Worm (Caenorhabditis elegans) whole organism, young adult: ENCODE data around the gene T12G3.2.

Experiments used
- B0035.1 ChIP-seq: sonication (generic microtip); optimal IDR thresholded peaks from 2 replicates; lab custom pipeline; 2016; ENCODE audit warnings: missing genetic modification characterization, mild to moderate bottlenecking, missing compliant biosample characterization, missing genotype, missing genetic modification reagents
- F39B2.1 ChIP-seq: fragments of 200-800 bp; sonication (Bioruptor generic); IDR thresholded peaks from 2 replicates; pipeline ENCODE4 v1.3.6; 2022; ENCODE audit warnings: missing genetic modification reagents, missing genetic modification characterization, missing compliant biosample characterization
- hrde-1 ChIP-seq: sonication (generic microtip); optimal IDR thresholded peaks from 2 replicates; lab custom pipeline; 2016; ENCODE audit warnings: missing genetic modification characterization, mild to moderate bottlenecking, missing compliant biosample characterization, moderate library complexity, missing genotype, missing genetic modification reagents, borderline replicate concordance
- snpc-4 ChIP-seq, 5 experiments: fragments of 150-350 bp in 1 of 5; sonication (generic microtip) in 4 of 5; optimal IDR thresholded peaks; 2 replicates each; lab custom pipeline; 2014 to 2018; ENCODE audit warnings: missing genetic modification characterization in 5 of 5, missing biosample characterization in 3 of 5, antibody characterized with exemption in 2 of 5, mild to moderate bottlenecking in 2 of 5, missing compliant biosample characterization in 2 of 5, missing genotype in 2 of 5, moderate library complexity in 2 of 5, missing genetic modification reagents in 1 of 5
- zfh-2 ChIP-seq: fragments of 200-800 bp; sonication (Bioruptor generic); conservative IDR thresholded peaks from 2 replicates; pipeline ENCODE4 v1.3.6; 2022; ENCODE audit warnings: missing genetic modification reagents, missing genetic modification characterization, missing compliant biosample characterization

DNA sequence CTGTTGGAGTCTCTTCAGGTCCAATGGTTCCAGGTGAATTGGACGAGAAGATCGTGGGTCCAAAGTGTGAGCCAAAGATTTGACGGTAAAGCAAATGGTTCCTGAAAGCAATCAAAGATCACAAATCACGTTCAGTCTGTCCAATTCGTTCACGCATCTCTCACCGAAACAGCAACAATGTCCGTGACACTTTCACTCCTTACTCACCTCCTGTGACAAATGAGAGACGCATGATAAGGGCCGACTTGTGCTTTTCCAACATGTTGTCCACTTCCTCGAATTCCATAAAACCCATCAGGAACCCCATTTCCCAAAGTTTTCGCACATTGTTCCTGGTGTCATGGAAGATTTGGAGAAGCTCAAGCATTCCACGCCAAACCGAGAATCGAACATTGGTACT is 6.3 kb downstream of the T12G3.2 start:
- TF ChIP-seq snpc-4 (GFP tag; optimal IDR thresholded peaks at IDR 0.05; lab: Kevin White, UChicago) (no peak), snpc-4 (tag; optimal IDR thresholded peaks at IDR 0.05; lab: Kevin White, UChicago) (no peak), zfh-2 (GFP tag; lab: Robert Waterston, UW) (no peak), hrde-1 (tag; lab: Kevin White, UChicago) (no peak), F39B2.1 (GFP tag; lab: Robert Waterston, UW) (no peak), B0035.1 (tag; lab: Kevin White, UChicago) (no peak)
